Worm (Caenorhabditis elegans): ENCODE measurements around the gene C05G5.5.
A peak's percentile ranks its signal among the peaks of the same experiment; 100 is the strongest.

The C05G5.5 gene

ce11 chrX:14708176-14708642, 52.7 kb downstream of the C05G5.5 start (continued):
- peak; percentile 76 for TF ChIP-seq sem-4 (tag; optimal IDR thresholded peaks at IDR 0.05)

- TF ChIP-seq Y55F3AM.14 (GFP tag; optimal IDR thresholded peaks at IDR 0.05) = no peak
- no peak for TF ChIP-seq mdl-1 (tag; optimal IDR thresholded peaks at IDR 0.05)
- peak in 1 of 2 experiments; percentile 4 for TF ChIP-seq lsy-2 (tag; optimal IDR thresholded peaks at IDR 0.05)
- peak; percentile 7 for TF ChIP-seq F13H6.1 (tag; optimal IDR thresholded peaks at IDR 0.05)
- no peak for TF ChIP-seq sem-4 (tag; optimal IDR thresholded peaks at IDR 0.05)
- TF ChIP-seq nhr-10 (tag; optimal IDR thresholded peaks at IDR 0.05) = no peak
- no peak for TF ChIP-seq lin-11 (tag; optimal IDR thresholded peaks at IDR 0.05)
- TF ChIP-seq nhr-21 (tag; optimal IDR thresholded peaks at IDR 0.05) = peak; percentile 0
- peak; percentile 66 for TF ChIP-seq crh-2 (tag; optimal IDR thresholded peaks at IDR 0.05)
- peak; percentile 22 for TF ChIP-seq C34F6.9 (tag; optimal IDR thresholded peaks at IDR 0.05)
- no peak for TF ChIP-seq ztf-1 (GFP tag; conservative IDR thresholded peaks at IDR 0.05)
- no peak for TF ChIP-seq unc-62 (GFP tag; optimal IDR thresholded peaks at IDR 0.05)
- TF ChIP-seq sma-9 (GFP tag; optimal IDR thresholded peaks at IDR 0.05) = peak; percentile 70
- no peak for TF ChIP-seq sma-9 (tag; optimal IDR thresholded peaks at IDR 0.05)
- no peak for TF ChIP-seq peb-1 (tag; optimal IDR thresholded peaks at IDR 0.05)
- peak; percentile 29 for TF ChIP-seq nhr-129 (tag; optimal IDR thresholded peaks at IDR 0.05)
- TF ChIP-seq unc-39 (tag; optimal IDR thresholded peaks at IDR 0.05) = no peak
- no peak for TF ChIP-seq ceh-16 (tag; optimal IDR thresholded peaks at IDR 0.05)
- peak; percentile 1 for TF ChIP-seq sma-3 (GFP tag; optimal IDR thresholded peaks at IDR 0.05)
- no peak for TF ChIP-seq nhr-6 (tag; optimal IDR thresholded peaks at IDR 0.05)
- TF ChIP-seq lin-39 (tag; optimal IDR thresholded peaks at IDR 0.05) = no peak
- TF ChIP-seq fos-1 (tag; optimal IDR thresholded peaks at IDR 0.05) = peak; percentile 89
Observed at ce11 chrX:14706698-14707285, 54.1 kb downstream of the C05G5.5 start, which contains the start of gene tmem-184. Gene tmem-184, minus strand, starts transcription at chrX:14706861.
